Worm (Caenorhabditis elegans) whole organism, early embryonic: ENCODE measurements around the gene C15B12.9.

ENCODE experiments used
- F13C5.2 ChIP-seq: sonication (generic microtip); optimal IDR thresholded peaks from 2 replicates; lab custom pipeline; 2017; ENCODE audit warnings: mild to moderate bottlenecking, missing genetic modification characterization, inconsistent platforms, missing compliant biosample characterization
- aly-1 ChIP-seq: sonication (generic microtip); optimal IDR thresholded peaks from 2 replicates; lab custom pipeline; 2016; ENCODE audit warnings: missing genetic modification characterization, missing compliant biosample characterization
- ets-7 ChIP-seq: sonication (generic microtip); optimal IDR thresholded peaks from 2 replicates; lab custom pipeline; 2016; ENCODE audit warnings: missing genotype, missing genetic modification characterization, missing compliant biosample characterization
- flt-1 ChIP-seq: fragments of 200-800 bp; sonication (Bioruptor generic); IDR thresholded peaks from 2 replicates; pipeline ENCODE4 v1.3.6; 2022; ENCODE audit warnings: missing genetic modification characterization, missing compliant biosample characterization

ce11 chrX:6505662-6506061 is 37.1 kb downstream of the C15B12.9 start, which contains the start of gene glr-8:
- TF ChIP-seq flt-1 (no peak), F13C5.2 (no peak), aly-1 (no peak), ets-7 (no peak)
